Worm (Caenorhabditis elegans): ENCODE measurements around the gene clec-1.

- no peak for TF ChIP-seq flt-1 (GFP tag; IDR thresholded peaks at IDR 0.05)
- no peak for TF ChIP-seq ztf-23 (GFP tag; IDR thresholded peaks at IDR 0.05)
- no peak for TF ChIP-seq ref-1 (GFP tag; conservative IDR thresholded peaks at IDR 0.05)
- no peak for TF ChIP-seq med-1 (GFP tag; optimal IDR thresholded peaks at IDR 0.05; ENCODE audit: insufficient read depth)
- no peak for TF ChIP-seq ztf-29 (GFP tag; IDR thresholded peaks at IDR 0.05)
- TF ChIP-seq T22C8.4 (GFP tag; IDR thresholded peaks at IDR 0.05): no peak
- TF ChIP-seq cog-1 (tag; optimal IDR thresholded peaks at IDR 0.05): no peak
- TF ChIP-seq klf-2 (GFP tag; conservative IDR thresholded peaks at IDR 0.05): no peak
Measured at ce11 chrV:5724395-5724794, 24.4 kb downstream of the clec-1 start.

Measured in whole organism, midembryonic.